Fruit fly (Drosophila melanogaster): ENCODE results near the gene cal1.

The cal1 gene

dm6 chr3R:17052465-17053149 is 35.5 kb upstream of the cal1 start (continued):
- TF ChIP-seq CG10462 (GFP tag; optimal IDR thresholded peaks at IDR 0.05) = no peak
- no peak for TF ChIP-seq jing (GFP tag; optimal IDR thresholded peaks at IDR 0.05)
- peak; percentile 78 for TF ChIP-seq sens (GFP tag)
- TF ChIP-seq CG7271 (tag; optimal IDR thresholded peaks at IDR 0.05) = no peak
- no peak for TF ChIP-seq CG12071 (GFP tag; optimal IDR thresholded peaks at IDR 0.05)
- no peak for TF ChIP-seq sob (GFP tag; IDR thresholded peaks at IDR 0.05)
- TF ChIP-seq zfh2 (GFP tag; optimal IDR thresholded peaks at IDR 0.05) = no peak
- TF ChIP-seq B-H2 (GFP tag; optimal IDR thresholded peaks at IDR 0.05) = no peak
- no peak for TF ChIP-seq tll (GFP tag; optimal IDR thresholded peaks at IDR 0.05)
- TF ChIP-seq ERR (GFP tag; optimal IDR thresholded peaks at IDR 0.05) = no peak
- no peak for TF ChIP-seq toy (GFP tag; IDR thresholded peaks at IDR 0.05)
- no peak for TF ChIP-seq Lim3 (GFP tag; IDR thresholded peaks at IDR 0.05)
- no peak for TF ChIP-seq bowl (GFP tag; IDR thresholded peaks at IDR 0.05)
- TF ChIP-seq caup (GFP tag; optimal IDR thresholded peaks at IDR 0.05; ENCODE audit: severe bottlenecking) = no peak
- TF ChIP-seq CG3407 (GFP tag; optimal IDR thresholded peaks at IDR 0.05) = peak; percentile 8
- peak; percentile 28; the same call in 1 of the 3 replicates for TF ChIP-seq HLH4C (GFP tag; IDR thresholded peaks at IDR 0.05; ENCODE audit: partially characterized antibody)
- no peak for TF ChIP-seq hb (GFP tag; IDR thresholded peaks at IDR 0.05; ENCODE audit: partially characterized antibody)
- TF ChIP-seq HmgZ (tag; optimal IDR thresholded peaks at IDR 0.05) = no peak
- TF ChIP-seq Ada2b (GFP tag; IDR thresholded peaks at IDR 0.05) = no peak
- no peak for TF ChIP-seq Hmr (GFP tag; optimal IDR thresholded peaks at IDR 0.05)
- TF ChIP-seq CTCF (GFP tag; optimal IDR thresholded peaks at IDR 0.05) = no peak
- 0 out of 2 replicates have a peak, but pooled peaks have one; percentile 13 for TF ChIP-seq E2f1 (GFP tag; IDR thresholded peaks at IDR 0.05)
- TF ChIP-seq CG8089 (GFP tag; optimal IDR thresholded peaks at IDR 0.05) = no peak
- TF ChIP-seq CG10321 (GFP tag; IDR thresholded peaks at IDR 0.05) = no peak
- TF ChIP-seq CG12391 (tag; optimal IDR thresholded peaks at IDR 0.05) = peak; percentile 73
- peak; percentile 49 for TF ChIP-seq CG4820 (GFP tag; optimal IDR thresholded peaks at IDR 0.05)
- TF ChIP-seq CG14050 (GFP tag; IDR thresholded peaks at IDR 0.05) = no peak
- no peak for TF ChIP-seq Fer1 (GFP tag; optimal IDR thresholded peaks at IDR 0.05)
- no peak for TF ChIP-seq CG2889 (GFP tag; IDR thresholded peaks at IDR 0.05)
- TF ChIP-seq CG17328 (GFP tag; IDR thresholded peaks at IDR 0.05) = peak; percentile 52; the same call in 1 of the 2 replicates
- no peak for TF ChIP-seq Awh (GFP tag; IDR thresholded peaks at IDR 0.05)
- peak; percentile 60 for TF ChIP-seq gsb-n (tag; optimal IDR thresholded peaks at IDR 0.05)
- no peak for TF ChIP-seq CG11247 (GFP tag; IDR thresholded peaks at IDR 0.05)
- TF ChIP-seq CG1602 (GFP tag; optimal IDR thresholded peaks at IDR 0.05) = peak; percentile 52
- TF ChIP-seq chn (GFP tag; optimal IDR thresholded peaks at IDR 0.05) = peak; percentile 29
- TF ChIP-seq bsh (GFP tag; optimal IDR thresholded peaks at IDR 0.05) = peak; percentile 43 to 81
- no peak for TF ChIP-seq crc (GFP tag; optimal IDR thresholded peaks at IDR 0.05)
- no peak for TF ChIP-seq br (optimal IDR thresholded peaks at IDR 0.05)
- TF ChIP-seq zfh1 (GFP tag; IDR thresholded peaks at IDR 0.05) = peak; percentile 44; the same call in 1 of the 3 replicates
- no peak for TF ChIP-seq HLH54F (GFP tag; optimal IDR thresholded peaks at IDR 0.05)
- no peak for TF ChIP-seq wor (GFP tag; IDR thresholded peaks at IDR 0.05)
- peak; percentile 18 for TF ChIP-seq tup (GFP tag; optimal IDR thresholded peaks at IDR 0.05)
- TF ChIP-seq Oaz (GFP tag; IDR thresholded peaks at IDR 0.05) = no peak
- TF ChIP-seq Abd-B (GFP tag; optimal IDR thresholded peaks at IDR 0.05) = peak; percentile 23
- TF ChIP-seq CrebB (tag; optimal IDR thresholded peaks at IDR 0.05) = no peak
- TF ChIP-seq Bteb2 (GFP tag; optimal IDR thresholded peaks at IDR 0.05) = no peak
- TF ChIP-seq prd (optimal IDR thresholded peaks at IDR 0.05) = no peak
- TF ChIP-seq prd (GFP tag; IDR thresholded peaks at IDR 0.05) = peak; percentile 75
- TF ChIP-seq CG7745 (tag; optimal IDR thresholded peaks at IDR 0.05) = no peak
- no peak for TF ChIP-seq Dip3 (GFP tag; optimal IDR thresholded peaks at IDR 0.05)
- TF ChIP-seq ap (GFP tag; IDR thresholded peaks at IDR 0.05) = no peak
- TF ChIP-seq MTF-1 (GFP tag; optimal IDR thresholded peaks at IDR 0.05; ENCODE audit: borderline replicate concordance) = no peak

Measured in whole organism, embryonic.